Worm (Caenorhabditis elegans) whole organism, L4/young adult: ENCODE data around the gene F09G2.8.

Experiments used
- W03F9.2 ChIP-seq: fragments of 150-350 bp; optimal IDR thresholded peaks from 2 replicates; lab custom pipeline; 2014; ENCODE audit warnings: missing biosample characterization, missing genetic modification characterization
- dao-5 ChIP-seq: sonication (generic microtip); optimal IDR thresholded peaks from 2 replicates; lab custom pipeline; 2016; ENCODE audit warnings: missing genotype, missing genetic modification characterization, moderate library complexity, missing compliant biosample characterization
- him-1 ChIP-seq: sonication (generic microtip); optimal IDR thresholded peaks from 2 replicates; lab custom pipeline; 2016; ENCODE audit warnings: missing genotype, missing genetic modification reagents, missing genetic modification characterization, missing compliant biosample characterization

DNA sequence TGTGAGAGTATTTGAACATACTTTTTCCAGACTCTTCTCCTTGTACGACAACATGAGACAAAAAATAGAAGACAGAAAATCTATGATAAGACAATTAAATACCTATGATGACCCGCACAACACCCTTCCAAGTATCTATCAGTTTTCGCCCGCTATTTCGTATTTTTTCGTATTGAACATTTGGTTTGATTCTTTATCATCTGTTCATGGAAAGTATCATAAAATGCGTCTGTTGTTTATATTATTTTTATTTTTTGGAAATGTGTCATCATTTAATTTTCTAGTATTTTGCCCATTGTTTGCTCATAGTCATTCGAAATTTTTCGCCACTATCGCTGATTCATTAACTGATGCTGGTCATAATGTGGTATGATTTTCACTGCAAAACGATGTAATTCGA lies 36.4 kb downstream of the F09G2.8 start, which contains the start of gene ugt-39:
- TF ChIP-seq him-1 (tag; lab: Kevin White, UChicago) = no peak
- TF ChIP-seq W03F9.2 = no peak
- no peak for TF ChIP-seq dao-5 (tag; lab: Kevin White, UChicago)
